Worm (Caenorhabditis elegans) whole organism, L4/young adult: ENCODE results near the gene eif-3.K.

Experiments used
- W03F9.2 ChIP-seq: fragments of 150-350 bp; optimal IDR thresholded peaks from 2 replicates; lab custom pipeline; 2014; ENCODE audit warnings: missing biosample characterization, missing genetic modification characterization
- dao-5 ChIP-seq: sonication (generic microtip); optimal IDR thresholded peaks from 2 replicates; lab custom pipeline; 2016; ENCODE audit warnings: missing genotype, missing genetic modification characterization, moderate library complexity, missing compliant biosample characterization
- him-1 ChIP-seq: sonication (generic microtip); optimal IDR thresholded peaks from 2 replicates; lab custom pipeline; 2016; ENCODE audit warnings: missing genotype, missing genetic modification reagents, missing genetic modification characterization, missing compliant biosample characterization

DNA sequence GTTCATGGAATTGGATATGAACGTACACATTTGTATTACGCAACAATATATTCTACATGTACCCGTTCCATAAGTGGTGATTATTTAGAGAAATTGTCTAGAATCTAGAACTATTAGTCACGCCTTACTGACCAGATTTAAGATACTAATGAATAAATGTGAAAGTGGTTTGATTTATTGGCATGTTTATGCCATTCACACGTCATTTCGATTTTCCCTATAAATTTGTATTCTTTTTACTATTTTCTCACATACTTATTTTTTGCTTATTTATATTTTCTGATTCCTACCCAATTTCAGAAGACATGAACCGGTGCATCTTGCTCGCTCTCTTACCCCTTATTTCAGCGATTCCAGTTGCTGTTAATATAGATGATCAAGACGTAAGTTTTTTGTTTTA, 34.5 kb downstream of the eif-3.K start, which contains the start of gene F15B9.8:
- no peak for TF ChIP-seq him-1 (tag; lab: Kevin White, UChicago)
- TF ChIP-seq W03F9.2 (tag; lab: Kevin White, UChicago), result no peak
- TF ChIP-seq dao-5, result no peak
